Fruit fly (Drosophila melanogaster) whole organism, prepupa: ENCODE measurements around the gene CG7556.

ENCODE experiments used
- CG11902 ChIP-seq: fragments of 200-800 bp; sonication (Bioruptor generic); optimal IDR thresholded peaks from 3 replicates; lab custom pipeline; 2016; ENCODE audit warnings: missing biosample characterization, missing genetic modification characterization
- CG15336 ChIP-seq: fragments of 200-800 bp; sonication (Bioruptor generic); IDR thresholded peaks from 2 replicates; pipeline ENCODE4 v1.3.6; 2022; ENCODE audit warnings: missing biosample characterization, missing genetic modification characterization
- CG1621 ChIP-seq: fragments of 200-800 bp; sonication (Bioruptor generic); optimal IDR thresholded peaks from 3 replicates; lab custom pipeline; 2018; ENCODE audit warnings: missing biosample characterization, mild to moderate bottlenecking, missing genetic modification characterization
- CG16779 ChIP-seq: fragments of 200-800 bp; sonication (Bioruptor generic); optimal IDR thresholded peaks from 3 replicates; lab custom pipeline; 2017; ENCODE audit warnings: missing biosample characterization, mild to moderate bottlenecking, missing genetic modification characterization
- CG4318 ChIP-seq: fragments of 200-800 bp; sonication (Bioruptor generic); optimal IDR thresholded peaks from 3 replicates; lab custom pipeline; 2017; ENCODE audit warnings: missing biosample characterization, mild to moderate bottlenecking, missing genetic modification characterization
- Hr39 ChIP-seq: fragments of 200-800 bp; sonication (Bioruptor generic); optimal IDR thresholded peaks from 2 replicates; lab custom pipeline; 2016; ENCODE audit warnings: missing biosample characterization, missing genetic modification characterization
- achi ChIP-seq: fragments of 200-800 bp; sonication (Bioruptor generic); optimal IDR thresholded peaks from 3 replicates; lab custom pipeline; 2016; ENCODE audit warnings: missing biosample characterization, missing genetic modification characterization
- dac ChIP-seq: fragments of 200-800 bp; sonication (Bioruptor generic); optimal IDR thresholded peaks from 2 replicates; lab custom pipeline; 2017; ENCODE audit warnings: missing biosample characterization, mild to moderate bottlenecking, missing genetic modification characterization
- dsx ChIP-seq: fragments of 200-800 bp; optimal IDR thresholded peaks from 3 replicates; lab custom pipeline; 2019; ENCODE audit warnings: missing biosample characterization, mild to moderate bottlenecking, missing genetic modification characterization, moderate library complexity; ENCODE audit not compliant: poor library complexity, severe bottlenecking

dm6 chrX:19144785-19145422 lies 34.7 kb downstream of the CG7556 start:
- TF ChIP-seq achi (peak; percentile 67), CG15336 (GFP tag; lab: Robert Waterston, UW) (peak; percentile 72), CG1621 (tag; lab: Kevin White, UChicago) (peak; percentile 44), CG11902 (GFP tag; lab: Kevin White, UChicago) (peak; percentile 4), CG16779 (tag; lab: Kevin White, UChicago) (peak; percentile 10), dac (peak; percentile 65), dsx (GFP tag; lab: Kevin White, UChicago) (peak; percentile 47), Hr39 (GFP tag; lab: Kevin White, UChicago) (peak; percentile 18), CG4318 (peak; percentile 76)
